Worm (Caenorhabditis elegans): Measurements from ENCODE around the gene bbs-8.

DNA sequence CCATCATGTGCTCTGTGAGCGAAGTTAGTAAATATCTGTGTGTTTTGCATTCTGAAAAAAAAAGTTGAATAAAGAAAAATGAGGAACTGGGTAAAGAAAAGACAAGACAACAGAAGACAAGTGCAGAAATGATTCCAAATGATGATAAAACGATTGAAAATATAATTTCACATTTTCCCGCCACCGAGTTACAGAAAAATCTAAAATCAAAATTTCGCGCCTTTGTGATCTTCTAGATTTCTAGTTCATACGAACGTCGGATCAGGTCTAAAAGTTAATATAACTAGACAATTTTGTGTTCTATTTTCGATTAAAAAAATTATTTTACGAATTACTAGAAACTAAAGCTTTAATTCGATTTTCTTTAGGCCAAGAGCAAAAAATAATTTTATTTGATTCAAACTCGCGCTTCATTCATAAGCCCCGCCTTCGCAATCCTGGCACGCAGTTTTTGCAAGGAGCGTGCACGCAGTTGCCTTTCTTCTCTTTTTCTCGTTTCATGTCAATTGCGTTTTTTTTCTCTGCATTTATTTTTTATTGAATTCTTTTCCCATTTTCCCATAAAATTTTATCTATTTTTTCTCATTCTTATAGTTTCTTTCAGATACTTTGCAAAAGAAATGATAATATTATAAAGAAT, 20.1 kb upstream of the bbs-8 start, which contains the start of the genes spn-4 and spe-39:
- TF ChIP-seq elt-2 (tag; optimal IDR thresholded peaks at IDR 0.05): peak; percentile 32
- TF ChIP-seq pqm-1 (tag; optimal IDR thresholded peaks at IDR 0.05): peak; percentile 29
- no peak for TF ChIP-seq egl-27 (tag; optimal IDR thresholded peaks at IDR 0.05)

All from whole organism, L3 larva.